Worm (Caenorhabditis elegans): Measurements from ENCODE around the gene clec-19.

DNA sequence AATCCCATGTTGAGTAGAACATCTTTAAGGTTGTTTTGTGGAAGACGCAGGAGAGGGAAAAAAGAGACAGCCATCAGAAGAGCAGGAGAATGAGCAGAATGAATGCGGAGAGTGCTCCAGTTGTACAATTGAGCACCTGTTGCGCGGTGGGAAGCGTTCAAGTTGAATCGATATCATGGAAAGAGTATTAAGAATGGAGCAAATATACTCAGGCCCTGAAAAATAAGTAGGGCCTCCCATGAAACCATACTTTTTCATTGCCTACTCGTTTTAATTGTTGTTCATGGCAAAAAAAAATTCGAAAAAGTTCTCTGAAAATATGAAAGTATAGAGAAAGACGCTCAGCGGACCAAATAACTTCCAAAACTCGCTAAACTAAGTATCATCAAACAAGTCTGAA, 25.1 kb upstream of the clec-19 start, which contains the start of gene fbxb-48:
- TF ChIP-seq him-1 (tag; optimal IDR thresholded peaks at IDR 0.05) (no peak), dao-5 (tag; optimal IDR thresholded peaks at IDR 0.05) (no peak)
